Worm (Caenorhabditis elegans) whole organism, L4/young adult: Measurements from ENCODE around the gene srh-171.

Experiments
- W03F9.2 ChIP-seq: fragments of 150-350 bp; optimal IDR thresholded peaks from 2 replicates; lab custom pipeline; 2014; ENCODE audit warnings: missing biosample characterization, missing genetic modification characterization
- dao-5 ChIP-seq: sonication (generic microtip); optimal IDR thresholded peaks from 2 replicates; lab custom pipeline; 2016; ENCODE audit warnings: missing genotype, missing genetic modification characterization, moderate library complexity, missing compliant biosample characterization
- him-1 ChIP-seq: sonication (generic microtip); optimal IDR thresholded peaks from 2 replicates; lab custom pipeline; 2016; ENCODE audit warnings: missing genotype, missing genetic modification reagents, missing genetic modification characterization, missing compliant biosample characterization

Gene srh-171

DNA sequence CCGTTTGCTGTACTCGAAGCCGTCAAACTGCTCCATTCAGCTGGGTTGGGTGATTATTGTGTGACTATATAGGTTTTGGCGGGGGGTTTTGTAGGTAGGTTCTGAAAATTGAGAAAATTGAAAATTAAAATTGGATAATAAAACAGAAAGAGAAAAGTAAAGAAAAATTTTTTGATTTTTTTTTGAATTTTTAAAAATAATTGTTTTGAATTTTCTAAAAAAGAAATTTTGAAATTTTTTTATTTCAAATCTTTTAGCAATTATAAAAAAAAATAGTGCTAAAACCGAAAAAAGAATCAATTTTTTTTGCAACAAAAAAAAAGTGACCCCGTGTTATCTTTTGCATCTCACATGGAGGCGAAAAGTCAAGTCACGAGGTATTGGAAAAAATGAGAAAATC lies 38.9 kb downstream of the srh-171 start, which contains the start of gene unc-51:
Gene unc-51, minus strand, starts transcription at position 101 of the 400 bp plus-strand sequence.
- TF ChIP-seq W03F9.2 (no peak), dao-5 (tag; lab: Kevin White, UChicago) (no peak), him-1 (tag; lab: Kevin White, UChicago) (no peak)

DNA sequence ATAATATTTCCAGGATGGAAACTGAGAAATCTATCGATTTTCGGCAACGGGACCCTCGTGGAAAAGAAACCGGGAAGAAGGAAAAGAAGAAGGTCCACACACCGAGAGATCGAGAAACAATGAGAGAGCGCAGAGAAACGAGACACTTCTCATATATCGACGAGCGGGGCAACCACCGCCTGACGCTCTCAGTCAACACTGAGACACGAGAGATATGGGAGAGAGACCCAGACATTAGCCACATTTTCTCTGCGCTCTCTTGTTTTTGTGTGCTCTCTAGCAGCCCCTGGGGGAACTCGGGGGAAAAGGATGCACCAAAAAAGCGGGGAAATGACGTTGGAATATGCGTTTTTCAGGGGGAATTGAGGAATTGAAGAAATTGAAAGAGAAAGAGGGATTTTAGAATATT lies 40.2 kb downstream of the srh-171 start:
- TF ChIP-seq W03F9.2, result no peak
- TF ChIP-seq dao-5 (tag; lab: Kevin White, UChicago), result no peak
- peak; percentile 23 for TF ChIP-seq him-1 (tag; lab: Kevin White, UChicago)

DNA sequence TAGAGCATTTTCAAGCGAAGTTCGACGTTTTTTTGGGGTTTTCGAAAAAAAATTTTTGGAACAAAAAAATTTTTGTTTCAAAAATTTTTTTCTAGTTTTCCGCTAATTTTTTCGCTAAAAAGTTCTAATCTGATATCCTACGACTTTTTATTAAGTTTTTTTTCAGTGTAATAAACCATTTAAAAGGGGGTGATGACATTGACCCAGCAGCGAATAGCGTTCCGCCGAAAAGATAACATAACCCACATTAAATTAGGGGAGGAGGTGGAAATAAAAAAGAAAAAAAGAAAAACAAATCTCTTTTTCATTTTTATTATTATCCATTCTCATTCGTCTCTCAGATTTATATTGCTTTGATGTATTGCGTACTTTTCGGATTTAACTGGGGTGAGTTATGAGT lies 42.0 kb downstream of the srh-171 start, which contains the start of gene Y60A3A.23:
Gene Y60A3A.23, plus strand, starts transcription at position 301 of the 400 bp plus-strand sequence.
- TF ChIP-seq him-1 (tag; lab: Kevin White, UChicago) (no peak), dao-5 (tag; lab: Kevin White, UChicago) (no peak)

- TF ChIP-seq him-1 (tag; lab: Kevin White, UChicago) (no peak), dao-5 (tag; lab: Kevin White, UChicago) (no peak), W03F9.2 (no peak)
Observed at ce11 chrV:20011199-20011598, 45.7 kb downstream of the srh-171 start.

DNA sequence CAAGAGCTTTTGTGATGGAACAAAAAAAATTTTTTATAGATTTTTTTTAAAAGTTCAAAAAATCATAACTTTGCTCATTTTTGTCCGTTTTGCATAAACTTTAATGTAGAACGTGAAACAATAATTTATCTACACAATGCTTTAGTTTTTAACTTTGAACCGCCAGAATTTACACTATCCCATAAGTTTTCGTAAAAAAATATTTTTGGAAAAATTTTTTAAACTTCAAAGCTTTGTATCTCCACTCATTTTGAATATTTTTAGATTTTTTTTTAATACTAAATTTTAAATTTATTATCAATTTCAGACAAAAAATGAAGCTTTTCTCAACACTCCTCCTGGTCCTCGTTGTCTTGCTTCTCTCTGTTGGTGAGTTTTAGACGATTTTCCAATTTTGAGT lies 46.2 kb downstream of the srh-171 start, which contains the start of gene Y60A3A.21:
Gene Y60A3A.21, plus strand, starts transcription at position 301 of the 400 bp plus-strand sequence.
- TF ChIP-seq W03F9.2, result no peak
- TF ChIP-seq dao-5 (tag; lab: Kevin White, UChicago), result no peak
- no peak for TF ChIP-seq him-1 (tag; lab: Kevin White, UChicago)

- TF ChIP-seq dao-5 (tag; lab: Kevin White, UChicago) (no peak), W03F9.2 (no peak), him-1 (tag; lab: Kevin White, UChicago) (no peak)
Observed at ce11 chrV:20021347-20021746, 55.8 kb downstream of the srh-171 start.
